Worm (Caenorhabditis elegans): Measurements from ENCODE around the gene R160.12.

ce11 chrX:4424254-4424653, 46.7 kb upstream of the R160.12 start:
- TF ChIP-seq nhr-11 (tag; optimal IDR thresholded peaks at IDR 0.05): no peak
- TF ChIP-seq dve-1 (tag; optimal IDR thresholded peaks at IDR 0.05): no peak
- no peak for TF ChIP-seq nfya-1 (tag; optimal IDR thresholded peaks at IDR 0.05)
